Fruit fly (Drosophila melanogaster) whole organism, embryonic: ENCODE measurements around the gene temp.
A peak's percentile ranks its signal among the peaks of the same experiment; 100 is the strongest.

Experiments used
- CG13296 ChIP-seq: fragments of 200-800 bp; sonication (Bioruptor generic); optimal IDR thresholded peaks from 3 replicates; lab custom pipeline; 2018; ENCODE audit warnings: missing biosample characterization, mild to moderate bottlenecking, missing genetic modification characterization
- CG15514 ChIP-seq: fragments of 200-800 bp; sonication (Bioruptor generic); optimal IDR thresholded peaks from 3 replicates; lab custom pipeline; 2017; ENCODE audit warnings: missing biosample characterization, missing genetic modification characterization, mild to moderate bottlenecking, moderate library complexity, missing genetic modification reagents
- CG17361 ChIP-seq: fragments of 200-800 bp; sonication (Bioruptor generic); IDR thresholded peaks from 3 replicates; pipeline ENCODE4 v1.3.6; 2022; ENCODE audit warnings: missing biosample characterization, missing genetic modification characterization
- CG1792 ChIP-seq: fragments of 200-800 bp; sonication (Bioruptor generic); optimal IDR thresholded peaks from 2 replicates; lab custom pipeline; 2016; ENCODE audit warnings: missing biosample characterization, missing genetic modification characterization
- CG18599 ChIP-seq: fragments of 200-800 bp; sonication (Bioruptor generic); optimal IDR thresholded peaks from 3 replicates; lab custom pipeline; 2017; ENCODE audit warnings: missing biosample characterization, missing genetic modification characterization, mild to moderate bottlenecking, moderate library complexity, missing genetic modification reagents
- CG2120 ChIP-seq: fragments of 200-800 bp; sonication (Bioruptor generic); optimal IDR thresholded peaks from 3 replicates; lab custom pipeline; 2016; ENCODE audit warnings: missing biosample characterization, missing genetic modification characterization
- CG31365 ChIP-seq: fragments of 200-800 bp; sonication (Bioruptor generic); optimal IDR thresholded peaks from 2 replicates; lab custom pipeline; 2018; ENCODE audit warnings: missing biosample characterization, mild to moderate bottlenecking, missing genetic modification characterization
- CG32772 ChIP-seq: fragments of 200-800 bp; sonication (Bioruptor generic); IDR thresholded peaks from 2 replicates; pipeline ENCODE4 v1.3.6; 2022; ENCODE audit warnings: missing biosample characterization, missing genetic modification characterization
- CG3726 ChIP-seq: fragments of 200-800 bp; sonication (Bioruptor generic); IDR thresholded peaks from 3 replicates; pipeline ENCODE4, ENCODE4 v1.3.6; 2022; ENCODE audit warnings: missing biosample characterization, missing genetic modification characterization
- CG3847 ChIP-seq: fragments of 200-800 bp; sonication (Bioruptor generic); IDR thresholded peaks from 2 replicates; pipeline ENCODE4 v1.3.6; 2022; ENCODE audit warnings: missing biosample characterization, missing genetic modification characterization
- CG4328 ChIP-seq: fragments of 200-800 bp; sonication (Bioruptor generic); optimal IDR thresholded peaks from 3 replicates; lab custom pipeline; 2017; ENCODE audit warnings: missing biosample characterization, missing genetic modification reagents, missing genetic modification characterization
- CG4820 ChIP-seq: fragments of 200-800 bp; sonication (Bioruptor generic); optimal IDR thresholded peaks from 3 replicates; lab custom pipeline; 2016; ENCODE audit warnings: missing biosample characterization, missing genetic modification characterization
- CG9932 ChIP-seq: fragments of 200-800 bp; sonication (Bioruptor generic); IDR thresholded peaks from 2 replicates; pipeline ENCODE4 v1.3.6; 2022; ENCODE audit warnings: missing biosample characterization, missing genetic modification characterization
- Dll ChIP-seq: fragments of 200-800 bp; sonication (Bioruptor generic); IDR thresholded peaks from 4 replicates; pipeline ENCODE4 v1.3.6; 2022; ENCODE audit warnings: missing biosample characterization, missing genetic modification characterization; ENCODE audit not compliant: partially characterized antibody
- H2.0 ChIP-seq: fragments of 200-800 bp; sonication (Bioruptor generic); IDR thresholded peaks from 2 replicates; pipeline ENCODE4 v1.3.6; 2022; ENCODE audit warnings: missing biosample characterization, missing genetic modification characterization
- HLH3B ChIP-seq: fragments of 200-800 bp; sonication (Bioruptor generic); IDR thresholded peaks from 2 replicates; pipeline ENCODE4 v1.3.6; 2022; ENCODE audit warnings: missing biosample characterization, missing genetic modification characterization
- Hand ChIP-seq: fragments of 200-800 bp; sonication (Bioruptor generic); optimal IDR thresholded peaks from 2 replicates; lab custom pipeline; 2017; ENCODE audit warnings: mild to moderate bottlenecking, missing biosample characterization, missing genetic modification reagents, missing genetic modification characterization
- HmgZ ChIP-seq: fragments of 200-800 bp; sonication (Bioruptor generic); optimal IDR thresholded peaks from 2 replicates; lab custom pipeline; 2018; ENCODE audit warnings: missing biosample characterization, mild to moderate bottlenecking, missing genetic modification characterization
- MESR4 ChIP-seq: fragments of 200-800 bp; sonication (Bioruptor generic); optimal IDR thresholded peaks from 2 replicates; lab custom pipeline; 2018; ENCODE audit warnings: missing biosample characterization, mild to moderate bottlenecking, missing genetic modification characterization, moderate library complexity
- Max ChIP-seq: fragments of 200-800 bp; sonication (Bioruptor generic); optimal IDR thresholded peaks from 2 replicates; lab custom pipeline; 2016; ENCODE audit warnings: missing biosample characterization, mild to moderate bottlenecking, missing genetic modification characterization
- Meics ChIP-seq: fragments of 200-800 bp; sonication (Bioruptor generic); optimal IDR thresholded peaks from 2 replicates; lab custom pipeline; 2017; ENCODE audit warnings: missing biosample characterization, mild to moderate bottlenecking, missing genetic modification characterization
- Neu2 ChIP-seq: fragments of 200-800 bp; sonication (Bioruptor generic); optimal IDR thresholded peaks from 3 replicates; lab custom pipeline; 2016; ENCODE audit warnings: missing biosample characterization, missing genetic modification characterization, borderline replicate concordance
- Optix ChIP-seq: fragments of 200-800 bp; sonication (Bioruptor generic); IDR thresholded peaks from 3 replicates; pipeline ENCODE4 v1.3.6; 2022; ENCODE audit warnings: missing biosample characterization, missing genetic modification characterization
- Sry-δ ChIP-seq: fragments of 200-800 bp; sonication (Bioruptor generic); optimal IDR thresholded peaks from 2 replicates; lab custom pipeline; 2016; ENCODE audit warnings: missing biosample characterization, missing genetic modification characterization
- Usf ChIP-seq: fragments of 200-800 bp; sonication (Bioruptor generic); optimal IDR thresholded peaks from 2 replicates; lab custom pipeline; 2017; ENCODE audit warnings: missing genotype, missing biosample characterization, missing genetic modification characterization
- Vsx1 ChIP-seq: fragments of 200-800 bp; sonication (Bioruptor generic); optimal IDR thresholded peaks from 2 replicates; lab custom pipeline; 2017; ENCODE audit warnings: missing biosample characterization, mild to moderate bottlenecking, missing genetic modification characterization, missing genetic modification reagents
- Xbp1 ChIP-seq: fragments of 200-800 bp; sonication (Bioruptor generic); optimal IDR thresholded peaks from 3 replicates; lab custom pipeline; 2016; ENCODE audit warnings: missing biosample characterization, mild to moderate bottlenecking, missing genetic modification characterization
- bab2 ChIP-seq: fragments of 200-800 bp; sonication (Bioruptor generic); optimal IDR thresholded peaks from 2 replicates; lab custom pipeline; 2016; ENCODE audit warnings: missing biosample characterization, missing genetic modification characterization
- cg ChIP-seq: fragments of 200-800 bp; sonication (Bioruptor generic); optimal IDR thresholded peaks from 3 replicates; lab custom pipeline; 2019; ENCODE audit warnings: missing biosample characterization, mild to moderate bottlenecking, missing genetic modification characterization, moderate library complexity
- dati ChIP-seq: fragments of 200-800 bp; sonication (Bioruptor generic); IDR thresholded peaks from 2 replicates; pipeline ENCODE4 v1.3.6; 2022; ENCODE audit warnings: missing biosample characterization, missing genetic modification characterization
- dm ChIP-seq: fragments of 200-800 bp; sonication (Bioruptor generic); optimal IDR thresholded peaks from 3 replicates; lab custom pipeline; 2016; ENCODE audit warnings: missing biosample characterization, missing genetic modification characterization
- dmrt99B ChIP-seq: fragments of 200-800 bp; sonication (Bioruptor generic); optimal IDR thresholded peaks from 2 replicates; lab custom pipeline; 2018; ENCODE audit warnings: missing biosample characterization, mild to moderate bottlenecking, missing genetic modification characterization, moderate library complexity
- en ChIP-seq: fragments of 200-800 bp; sonication (Bioruptor generic); optimal IDR thresholded peaks from 2 replicates; lab custom pipeline; 2016; ENCODE audit warnings: missing biosample characterization, missing genetic modification characterization
- ewg ChIP-seq: fragments of 200-800 bp; sonication (Bioruptor generic); optimal IDR thresholded peaks from 3 replicates; lab custom pipeline; 2017; ENCODE audit warnings: mild to moderate bottlenecking, missing biosample characterization, missing genetic modification reagents, missing genetic modification characterization
- grn ChIP-seq: fragments of 200-800 bp; sonication (Bioruptor generic); optimal IDR thresholded peaks from 3 replicates; lab custom pipeline; 2017; ENCODE audit warnings: missing biosample characterization, missing genetic modification characterization
- ken ChIP-seq: fragments of 200-800 bp; sonication (Bioruptor generic); IDR thresholded peaks from 3 replicates; pipeline ENCODE4 v1.3.6; 2022; ENCODE audit warnings: missing biosample characterization, missing genetic modification characterization
- knrl ChIP-seq: fragments of 200-800 bp; sonication (Bioruptor generic); IDR thresholded peaks from 3 replicates; pipeline ENCODE4 v1.3.6; 2022; ENCODE audit warnings: missing biosample characterization, missing genetic modification characterization; ENCODE audit not compliant: partially characterized antibody
- lola ChIP-seq, 3 experiments: fragments of >200 bp in 2 of 3; fragments of 200-800 bp in 1 of 3; sonication (Bioruptor generic) in 1 of 3; optimal IDR thresholded peaks; 2 replicates each; lab custom pipeline; 2017 to 2019; ENCODE audit warnings: missing biosample characterization in 3 of 3, missing genetic modification characterization in 3 of 3, mild to moderate bottlenecking in 1 of 3, moderate library complexity in 1 of 3
- onecut ChIP-seq: fragments of 200-800 bp; sonication (Bioruptor generic); IDR thresholded peaks from 2 replicates; pipeline ENCODE4 v1.3.6; 2022; ENCODE audit warnings: missing biosample characterization, missing genetic modification characterization
- pan ChIP-seq, 4 experiments: fragments of >200 bp in 3 of 4; fragments of 200-800 bp in 1 of 4; sonication (Bioruptor generic) in 1 of 4; optimal IDR thresholded peaks in 3 of 4; IDR thresholded peaks in 1 of 4; 2 replicates each; pipeline versions ENCODE4 v1.3.6 to Lab custom; 2017 to 2022; ENCODE audit warnings: missing biosample characterization in 2 of 4, missing genetic modification characterization in 2 of 4, mixed read lengths in 1 of 4
- pfk ChIP-seq: fragments of 200-800 bp; sonication (Bioruptor generic); optimal IDR thresholded peaks from 2 replicates; lab custom pipeline; 2018; ENCODE audit warnings: missing biosample characterization, mild to moderate bottlenecking, missing genetic modification characterization, moderate library complexity
- pzg ChIP-seq: fragments of 200-800 bp; sonication (Bioruptor generic); optimal IDR thresholded peaks from 3 replicates; lab custom pipeline; 2018; ENCODE audit warnings: missing biosample characterization, mild to moderate bottlenecking, missing genetic modification characterization, moderate library complexity
- ro ChIP-seq: fragments of 200-800 bp; sonication (Bioruptor generic); IDR thresholded peaks from 2 replicates; pipeline ENCODE4 v1.3.6; 2022; ENCODE audit warnings: missing biosample characterization, missing genetic modification characterization
- sim ChIP-seq: fragments of 200-800 bp; sonication (Bioruptor generic); IDR thresholded peaks from 2 replicates; pipeline ENCODE4 v1.3.6; 2022; ENCODE audit warnings: missing biosample characterization, missing genetic modification characterization
- sug ChIP-seq: fragments of 200-800 bp; optimal IDR thresholded peaks from 2 replicates; lab custom pipeline; 2019; ENCODE audit warnings: missing biosample characterization, mild to moderate bottlenecking, missing genetic modification characterization, moderate library complexity
- tin ChIP-seq: fragments of 200-800 bp; sonication (Bioruptor generic); optimal IDR thresholded peaks from 3 replicates; lab custom pipeline; 2016; ENCODE audit warnings: missing biosample characterization, missing genetic modification characterization
- unpg ChIP-seq: fragments of 200-800 bp; sonication (Bioruptor generic); optimal IDR thresholded peaks from 3 replicates; lab custom pipeline; 2018; ENCODE audit warnings: missing biosample characterization, mild to moderate bottlenecking, missing genetic modification characterization, moderate library complexity

The temp gene

DNA sequence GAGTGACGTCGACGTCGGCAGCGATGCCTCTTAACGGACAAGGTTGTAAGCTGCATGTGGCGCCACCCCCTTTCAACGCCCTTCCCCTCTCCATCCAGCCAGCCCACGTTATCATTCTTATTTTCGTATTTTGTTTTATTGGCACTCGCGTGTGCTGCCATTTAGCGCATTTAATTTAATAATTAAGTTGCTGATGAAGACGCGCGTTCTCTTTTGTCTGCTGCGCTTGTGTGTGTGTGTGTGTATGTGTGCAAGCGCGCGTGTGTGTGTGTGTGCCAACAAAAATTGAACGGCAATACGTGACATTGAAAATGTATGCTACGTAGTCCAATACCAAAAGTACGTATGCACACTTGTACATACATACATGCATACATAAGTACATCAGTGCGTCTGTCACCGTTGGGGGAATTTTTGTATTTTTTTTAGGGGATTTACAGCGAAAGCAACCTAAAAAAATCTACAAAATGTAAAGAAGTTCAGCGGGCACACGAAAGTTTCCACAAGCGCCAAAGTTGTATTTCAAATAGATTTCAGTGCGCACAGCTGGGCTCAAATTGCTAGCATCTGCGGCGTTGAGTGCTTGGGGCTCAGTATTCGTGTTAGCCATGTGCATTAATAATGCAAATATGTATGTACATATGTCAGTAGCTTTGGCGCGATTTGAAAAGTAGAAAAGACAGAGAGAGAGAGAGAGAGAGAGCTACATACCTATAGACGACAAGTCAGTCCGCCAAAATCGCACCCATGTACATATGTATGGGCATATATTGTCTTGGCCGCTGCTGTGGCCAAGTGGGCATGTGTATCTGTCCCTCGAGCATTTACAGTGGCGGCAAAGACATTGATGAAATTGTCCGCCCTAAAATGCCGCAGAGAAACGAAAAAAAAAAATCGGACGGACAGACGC is 39.6 kb upstream of the temp start (continued):
- TF ChIP-seq Meics (GFP tag; lab: Kevin White, UChicago) = peak; percentile 76
- TF ChIP-seq CG31365 = peak; percentile 46
- TF ChIP-seq CG3726 (GFP tag; lab: Robert Waterston, UW) = peak; percentile 78
- peak; percentile 70 for TF ChIP-seq tin
- TF ChIP-seq H2.0 (GFP tag; lab: Robert Waterston, UW) = peak; percentile 77
- no peak for TF ChIP-seq pan (optimal IDR thresholded peaks at IDR 0.05; lab: Kevin White, UChicago)
- peak in 1 of 2 experiments; percentile 87 for TF ChIP-seq pan (GFP tag; optimal IDR thresholded peaks at IDR 0.05 in 1 of 2, IDR thresholded peaks at IDR 0.05 in 1 of 2)
- peak; percentile 74 for TF ChIP-seq dm
- peak; percentile 30 for TF ChIP-seq en (GFP tag; lab: Kevin White, UChicago)
- peak; percentile 73 for TF ChIP-seq CG32772 (GFP tag; lab: Robert Waterston, UW)
- peak; percentile 81 for TF ChIP-seq bab2 (GFP tag; lab: Kevin White, UChicago)
- no peak for TF ChIP-seq dati (GFP tag; lab: Robert Waterston, UW)
- TF ChIP-seq pzg (GFP tag; lab: Kevin White, UChicago) = no peak
- peak; percentile 74; the same call in 2 of the 3 replicates for TF ChIP-seq ken (GFP tag; lab: Robert Waterston, UW)
- TF ChIP-seq knrl (GFP tag; lab: Robert Waterston, UW) = no peak
- TF ChIP-seq CG18599 = peak; percentile 86
- peak; percentile 78; the same call in 2 of the 3 replicates for TF ChIP-seq Optix (GFP tag; lab: Robert Waterston, UW)
- TF ChIP-seq dmrt99B (tag; lab: Kevin White, UChicago) = peak; percentile 91
- peak; percentile 37 for TF ChIP-seq Sry-δ (GFP tag; lab: Kevin White, UChicago)
- TF ChIP-seq grn (GFP tag; lab: Kevin White, UChicago) = no peak
- TF ChIP-seq HmgZ (tag; lab: Kevin White, UChicago) = peak; percentile 60
- TF ChIP-seq ro (GFP tag; lab: Robert Waterston, UW) = peak; percentile 49
- TF ChIP-seq Vsx1 (GFP tag; lab: Kevin White, UChicago) = peak; percentile 50
- TF ChIP-seq Hand (GFP tag; lab: Kevin White, UChicago) = peak; percentile 61
- no peak for TF ChIP-seq pfk (GFP tag; lab: Kevin White, UChicago)
- peak; percentile 62 for TF ChIP-seq CG15514 (GFP tag; lab: Kevin White, UChicago)
- TF ChIP-seq CG9932 (GFP tag; lab: Robert Waterston, UW) = peak; percentile 68
- peak; percentile 58 for TF ChIP-seq Max (GFP tag; lab: Kevin White, UChicago)
- TF ChIP-seq CG1792 (GFP tag; lab: Kevin White, UChicago) = peak; percentile 53
- peak; percentile 11 for TF ChIP-seq MESR4 (GFP tag; lab: Kevin White, UChicago)
- peak; percentile 75 for TF ChIP-seq CG4820 (GFP tag; lab: Kevin White, UChicago)
- peak; percentile 81 for TF ChIP-seq HLH3B
- peak; percentile 51 for TF ChIP-seq sug
- TF ChIP-seq sim = peak; percentile 58
- TF ChIP-seq CG3847 = peak; percentile 61
- TF ChIP-seq Xbp1 (GFP tag; lab: Kevin White, UChicago) = peak; percentile 77
- TF ChIP-seq cg (GFP tag; lab: Kevin White, UChicago) = peak; percentile 73
- TF ChIP-seq lola (GFP tag; optimal IDR thresholded peaks at IDR 0.05; lab: Kevin White, UChicago) = peak in 1 of 3 experiments; percentile 75
- TF ChIP-seq Neu2 (GFP tag; lab: Kevin White, UChicago) = no peak
- TF ChIP-seq unpg (GFP tag; lab: Kevin White, UChicago) = peak; percentile 87
- peak; percentile 69 for TF ChIP-seq CG2120 (GFP tag; lab: Kevin White, UChicago)
- peak; percentile 72 for TF ChIP-seq Usf
- peak; percentile 89 for TF ChIP-seq CG17361 (GFP tag; lab: Robert Waterston, UW)
- peak; percentile 75 for TF ChIP-seq ewg (GFP tag; lab: Kevin White, UChicago)
- peak; percentile 46 for TF ChIP-seq CG4328 (GFP tag; lab: Kevin White, UChicago)
- TF ChIP-seq CG13296 (GFP tag; lab: Kevin White, UChicago) = peak; percentile 79
- TF ChIP-seq Dll (GFP tag; lab: Robert Waterston, UW) = no peak
- peak; percentile 66; the same call in 1 of the 2 replicates for TF ChIP-seq onecut
